Worm (Caenorhabditis elegans): ENCODE results near the gene apy-1.

- TF ChIP-seq ama-1 (optimal IDR thresholded peaks at IDR 0.05): no peak
- no peak for TF ChIP-seq unc-39 (tag; optimal IDR thresholded peaks at IDR 0.05)
- TF ChIP-seq elt-1 (tag; optimal IDR thresholded peaks at IDR 0.05): no peak
- TF ChIP-seq nhr-12 (tag; optimal IDR thresholded peaks at IDR 0.05): no peak
- TF ChIP-seq pha-4 (tag; optimal IDR thresholded peaks at IDR 0.05): no peak
- no peak for TF ChIP-seq nhr-43 (tag; optimal IDR thresholded peaks at IDR 0.05; ENCODE audit: poor library complexity, severe bottlenecking)
- no peak for TF ChIP-seq tbx-2 (tag; optimal IDR thresholded peaks at IDR 0.05)
- no peak for TF ChIP-seq lin-15B (tag; optimal IDR thresholded peaks at IDR 0.05)
- no peak for TF ChIP-seq skn-1 (tag; optimal IDR thresholded peaks at IDR 0.05)
- TF ChIP-seq nhr-76 (tag; optimal IDR thresholded peaks at IDR 0.05): no peak
- TF ChIP-seq hmg-11 (tag; optimal IDR thresholded peaks at IDR 0.05): no peak
- no peak for TF ChIP-seq nfya-1 (tag; optimal IDR thresholded peaks at IDR 0.05; ENCODE audit: insufficient read depth)
- no peak for TF ChIP-seq lin-39 (tag; optimal IDR thresholded peaks at IDR 0.05)
- TF ChIP-seq ztf-11 (tag; optimal IDR thresholded peaks at IDR 0.05): no peak
Measured at ce11 chrX:7541078-7541477, 28.4 kb downstream of the apy-1 start.

Measured in whole organism, L3 larva.